Worm (Caenorhabditis elegans): ENCODE measurements around the gene fbxb-117.
"Not testable (repeated sequence)": the region's sequence is repeated elsewhere in the genome, so short reads cannot be mapped to it uniquely, and the experiment has no call there.

Gene fbxb-117

ce11 chrV:19293025-19293424 lies 10.6 kb downstream of the fbxb-117 start, which contains the start of gene F55C9.5:
Gene F55C9.5, minus strand, starts transcription at chrV:19293125.
- TF ChIP-seq unc-62 (GFP tag; optimal IDR thresholded peaks at IDR 0.05), result no peak

DNA sequence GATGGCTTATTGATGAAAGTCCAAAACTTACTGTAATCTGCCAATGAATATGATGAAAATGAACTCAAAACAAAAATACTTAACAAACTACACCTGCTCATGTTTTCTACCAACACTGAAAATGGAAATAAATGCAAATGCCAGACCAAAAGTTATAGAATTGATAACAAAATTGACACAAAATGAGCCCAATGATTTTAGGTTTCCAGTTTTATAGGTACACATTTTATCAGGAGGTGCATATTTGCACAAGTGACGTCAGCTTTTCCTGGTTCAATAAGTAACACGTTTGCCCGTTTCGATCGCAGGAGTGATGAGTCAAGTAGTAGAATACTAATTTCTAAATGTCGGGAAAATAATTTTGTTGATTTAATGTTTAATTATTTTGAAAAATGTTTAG lies 14.3 kb downstream of the fbxb-117 start, which contains the start of gene F55C9.6:
F55C9.6 (minus strand) TSS at position 101 of the 400 bp plus-strand sequence.
- TF ChIP-seq unc-62 (GFP tag; optimal IDR thresholded peaks at IDR 0.05), result no peak

- TF ChIP-seq unc-62 (GFP tag; optimal IDR thresholded peaks at IDR 0.05), result no peak
Observed at ce11 chrV:19297510-19297909, 15.1 kb downstream of the fbxb-117 start, which contains the start of gene fbxb-60. Gene fbxb-60, plus strand, starts transcription at chrV:19297810.

ce11 chrV:19299262-19299661 lies 16.8 kb downstream of the fbxb-117 start, which contains the start of gene F55C9.14:
Gene F55C9.14, plus strand, starts transcription at chrV:19299562.
- no peak for TF ChIP-seq unc-62 (GFP tag; optimal IDR thresholded peaks at IDR 0.05)

- no peak for TF ChIP-seq unc-62 (GFP tag; optimal IDR thresholded peaks at IDR 0.05)
Observed at ce11 chrV:19301934-19302333, 19.5 kb downstream of the fbxb-117 start, which contains the start of gene fbxb-62. Gene fbxb-62, minus strand, starts transcription at chrV:19302034.

- no peak for TF ChIP-seq unc-62 (GFP tag; optimal IDR thresholded peaks at IDR 0.05)
Observed at ce11 chrV:19303589-19304174, 21.3 kb downstream of the fbxb-117 start, which contains the start of the genes fbxb-63 and fbxb-61. Gene fbxb-63, minus strand, starts transcription at chrV:19303730. Gene fbxb-61, plus strand, starts transcription at chrV:19304124.

DNA sequence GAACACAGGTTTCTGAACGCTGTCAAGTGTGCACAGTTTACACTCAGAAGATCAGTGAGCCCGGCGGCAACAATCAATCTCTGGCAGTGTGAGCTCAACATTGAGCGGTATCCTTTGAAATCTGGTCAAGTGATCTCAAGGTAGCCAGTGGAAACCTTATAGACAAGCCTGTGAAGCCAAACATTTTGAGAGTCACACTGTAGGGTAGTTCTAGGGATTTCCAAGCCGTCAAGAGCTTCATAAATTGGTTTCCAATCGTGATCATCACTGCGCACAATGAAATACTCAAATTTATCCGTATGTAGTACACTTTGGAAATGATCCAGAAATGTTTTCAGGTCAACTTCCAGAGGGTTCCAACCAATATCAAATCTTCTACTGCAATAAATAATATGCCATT lies 24.5 kb downstream of the fbxb-117 start, which contains the start of gene F55C9.15:
F55C9.15 (minus strand) TSS at position 101 of the 400 bp plus-strand sequence.
- no peak for TF ChIP-seq unc-62 (GFP tag; optimal IDR thresholded peaks at IDR 0.05)

DNA sequence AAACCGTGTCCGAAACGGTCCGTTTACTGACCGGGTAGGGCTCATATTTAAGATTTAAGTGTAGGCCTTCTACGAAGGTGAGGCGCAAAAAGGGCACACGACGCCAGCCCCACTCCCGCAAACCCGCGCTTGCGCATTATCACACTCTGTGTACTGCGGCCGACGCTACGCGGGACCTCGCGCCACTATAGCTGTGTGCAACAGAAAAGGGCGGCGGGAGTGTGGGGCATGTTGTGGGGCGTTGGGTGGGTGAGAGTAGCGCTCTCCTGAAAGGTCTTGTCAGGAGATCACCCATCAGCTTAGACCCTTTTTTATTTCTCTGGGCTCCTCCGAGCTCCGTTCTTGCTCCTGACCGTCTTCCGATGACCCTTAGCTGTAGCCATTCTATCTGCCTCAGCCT lies 25.7 kb downstream of the fbxb-117 start:
- no peak for TF ChIP-seq unc-62 (GFP tag; optimal IDR thresholded peaks at IDR 0.05)

ce11 chrV:19309591-19309990 lies 27.2 kb downstream of the fbxb-117 start, which contains the start of gene F55C9.11:
Gene F55C9.11, minus strand, starts transcription at chrV:19309691.
- TF ChIP-seq unc-62 (GFP tag; optimal IDR thresholded peaks at IDR 0.05), result no peak

DNA sequence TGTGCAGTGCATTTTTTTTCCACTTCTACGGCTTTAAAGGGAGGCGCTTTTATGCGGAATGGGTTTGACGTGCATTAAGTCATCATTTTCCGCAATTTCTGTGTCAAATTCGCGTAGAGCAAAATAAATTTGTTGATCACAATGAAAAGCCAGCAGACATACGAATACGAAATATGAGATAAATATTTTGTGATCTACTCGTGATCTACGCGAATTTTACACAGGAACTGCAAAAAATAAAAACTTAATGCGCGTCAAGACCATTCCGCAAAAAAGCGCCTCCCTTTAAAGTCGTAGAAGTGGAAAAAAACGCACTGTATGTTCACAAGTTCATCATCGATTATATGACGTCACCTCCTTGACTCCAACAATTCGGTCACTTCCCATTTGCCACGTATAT lies 29.0 kb downstream of the fbxb-117 start, which contains the start of gene C43D7.8:
C43D7.8 (minus strand) TSS at position 101 of the 400 bp plus-strand sequence.
- no peak for TF ChIP-seq unc-62 (GFP tag; optimal IDR thresholded peaks at IDR 0.05)

DNA sequence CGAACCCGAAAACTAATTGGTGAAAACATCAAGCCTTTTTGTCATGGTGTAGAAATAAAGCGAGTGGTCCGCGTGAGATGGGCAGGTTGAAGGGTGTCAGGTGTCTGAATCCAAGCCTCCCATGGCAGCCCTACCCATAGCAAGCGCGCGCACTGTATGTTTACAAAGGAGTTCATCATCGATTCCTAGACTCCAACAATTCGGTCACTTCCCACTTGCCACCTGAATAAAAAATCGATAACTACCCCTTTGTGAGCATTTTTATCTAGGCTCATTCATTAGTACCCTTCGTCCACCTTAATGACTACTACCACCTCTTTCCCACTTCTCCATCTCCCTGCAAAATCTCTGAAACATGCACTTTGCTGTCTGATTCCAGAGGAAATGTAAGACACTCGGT lies 30.6 kb downstream of the fbxb-117 start, which contains the start of gene fbxb-64:
fbxb-64 (plus strand) TSS at position 301 of the 400 bp plus-strand sequence.
- no peak for TF ChIP-seq unc-62 (GFP tag; optimal IDR thresholded peaks at IDR 0.05)

ce11 chrV:19317058-19317457 lies 34.6 kb downstream of the fbxb-117 start, which contains the start of gene srh-208:
Gene srh-208, plus strand, starts transcription at chrV:19317358.
- TF ChIP-seq unc-62 (GFP tag; optimal IDR thresholded peaks at IDR 0.05), result not testable (repeated sequence)

ce11 chrV:19319460-19319995 lies 37.1 kb downstream of the fbxb-117 start, which contains the start of gene C43D7.7:
Gene C43D7.7, minus strand, starts transcription at chrV:19319510.
- TF ChIP-seq unc-62 (GFP tag; optimal IDR thresholded peaks at IDR 0.05), result no peak

ce11 chrV:19320385-19320784 lies 38.0 kb downstream of the fbxb-117 start, which contains the start of gene sdz-6:
Gene sdz-6, plus strand, starts transcription at chrV:19320613.
- TF ChIP-seq unc-62 (GFP tag; optimal IDR thresholded peaks at IDR 0.05), result no peak

DNA sequence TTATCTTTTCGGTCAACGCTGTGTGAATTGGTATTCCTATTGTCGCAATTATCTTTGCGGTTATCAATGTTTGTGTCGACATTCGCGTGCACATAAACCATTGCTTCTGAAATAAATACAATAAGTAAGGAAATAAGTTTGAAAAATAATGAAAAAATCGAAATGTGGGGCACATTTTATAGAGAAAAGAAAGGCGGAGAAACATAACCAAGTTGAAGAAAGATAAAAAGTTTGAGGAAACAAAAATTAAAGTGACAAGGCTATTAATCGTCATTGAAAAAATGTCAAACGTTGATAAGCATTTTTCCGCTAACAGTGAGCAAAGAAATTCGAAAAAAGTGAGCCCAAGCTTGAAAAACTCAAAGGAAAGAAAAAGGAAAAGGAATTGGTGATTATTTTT lies 40.0 kb downstream of the fbxb-117 start, which contains the start of gene C43D7.4:
C43D7.4 (minus strand) TSS at position 101 of the 400 bp plus-strand sequence.
- no peak for TF ChIP-seq unc-62 (GFP tag; optimal IDR thresholded peaks at IDR 0.05)

- TF ChIP-seq unc-62 (GFP tag; optimal IDR thresholded peaks at IDR 0.05), result no peak
Observed at ce11 chrV:19325436-19325835, 43.0 kb downstream of the fbxb-117 start.

Data from whole organism, dauer.